Worm (Caenorhabditis elegans) whole organism, L4 larva: Measurements from ENCODE around the gene cdc-48.1.

Experiments
- F26F4.8 ChIP-seq: fragments of 200-800 bp; sonication (Bioruptor generic); conservative IDR thresholded peaks from 2 replicates; pipeline ENCODE4 v1.3.6; 2022; ENCODE audit warnings: missing genetic modification characterization, missing compliant biosample characterization
- F44E2.7 ChIP-seq: fragments of 200-800 bp; sonication (Bioruptor generic); IDR thresholded peaks from 2 replicates; pipeline ENCODE4 v2.1.2; 2022; ENCODE audit warnings: missing genetic modification characterization, missing compliant biosample characterization
- F49E8.2 ChIP-seq: sonication (generic microtip); optimal IDR thresholded peaks from 2 replicates; lab custom pipeline; 2016; ENCODE audit warnings: missing compliant biosample characterization, mild to moderate bottlenecking, missing genetic modification characterization, borderline replicate concordance
- R02D3.7 ChIP-seq: fragments of 150-350 bp; sonication (generic microtip); optimal IDR thresholded peaks from 3 replicates; lab custom pipeline; 2014; ENCODE audit warnings: missing biosample characterization, missing genetic modification characterization
- T26A8.4 ChIP-seq: fragments of 200-800 bp; sonication (Bioruptor generic); IDR thresholded peaks from 2 replicates; pipeline ENCODE4 v1.3.6; 2022; ENCODE audit warnings: missing genetic modification characterization, missing compliant biosample characterization
- Y48G9A.11 ChIP-seq: fragments of 200-800 bp; sonication (Bioruptor generic); IDR thresholded peaks from 2 replicates; pipeline ENCODE4 v1.3.6; 2022; ENCODE audit warnings: missing genetic modification reagents, missing genetic modification characterization, missing compliant biosample characterization
- aha-1 ChIP-seq: fragments of 150-350 bp; peaks from one replicate; lab custom pipeline; 2014; ENCODE audit warnings: missing biosample characterization, missing genetic modification characterization
- ama-1 ChIP-seq: fragments of 150-350 bp; optimal IDR thresholded peaks from 2 replicates; lab custom pipeline; 2014; ENCODE audit warnings: inconsistent platforms, mixed read lengths
- arid-1 ChIP-seq: fragments of 200-800 bp; sonication (Bioruptor generic); conservative IDR thresholded peaks from 2 replicates; pipeline ENCODE4 v1.3.6; 2022; ENCODE audit warnings: missing genetic modification reagents, missing genetic modification characterization, missing compliant biosample characterization
- ceh-20 ChIP-seq: fragments of 200-800 bp; sonication (Bioruptor generic); IDR thresholded peaks from 2 replicates; pipeline ENCODE4 v1.3.6; 2022; ENCODE audit warnings: missing genetic modification reagents, missing genetic modification characterization, missing compliant biosample characterization
- ceh-44 ChIP-seq: fragments of 200-800 bp; sonication (Bioruptor generic); IDR thresholded peaks from 2 replicates; pipeline ENCODE4 v1.3.6; 2022; ENCODE audit warnings: missing genetic modification reagents, missing genetic modification characterization, missing compliant biosample characterization
- ceh-62 ChIP-seq: sonication (generic microtip); optimal IDR thresholded peaks from 2 replicates; lab custom pipeline; 2017; ENCODE audit warnings: missing biosample characterization, missing genetic modification characterization
- ceh-82 ChIP-seq: sonication (generic microtip); optimal IDR thresholded peaks from 2 replicates; lab custom pipeline; 2017; ENCODE audit warnings: missing biosample characterization, missing genetic modification characterization
- daf-12 ChIP-seq: fragments of 150-350 bp; optimal IDR thresholded peaks from 2 replicates; lab custom pipeline; 2014; ENCODE audit warnings: missing biosample characterization, missing genetic modification reagents, missing genetic modification characterization
- daf-8 ChIP-seq: fragments of 200-800 bp; sonication (Bioruptor generic); IDR thresholded peaks from 2 replicates; pipeline ENCODE4 v1.3.6; 2022; ENCODE audit warnings: missing genetic modification characterization, missing compliant biosample characterization
- dmd-6 ChIP-seq: fragments of 200-800 bp; sonication (Bioruptor generic); IDR thresholded peaks from 2 replicates; pipeline ENCODE4 v1.3.6; 2022; ENCODE audit warnings: missing genetic modification reagents, missing genetic modification characterization, missing compliant biosample characterization
- dpl-1 ChIP-seq: fragments of 150-350 bp; optimal IDR thresholded peaks from 2 replicates; lab custom pipeline; 2014; ENCODE audit warnings: missing biosample characterization, missing genetic modification reagents, missing genetic modification characterization
- duxl-1 ChIP-seq: sonication (generic microtip); optimal IDR thresholded peaks from 2 replicates; lab custom pipeline; 2016; ENCODE audit warnings: mild to moderate bottlenecking, missing genetic modification characterization, moderate library complexity, missing compliant biosample characterization; ENCODE audit not compliant: poor library complexity
- hlh-30 ChIP-seq: sonication (generic microtip); optimal IDR thresholded peaks from 2 replicates; lab custom pipeline; 2017; ENCODE audit warnings: antibody characterized with exemption, mild to moderate bottlenecking, missing genetic modification characterization, missing compliant biosample characterization; ENCODE audit not compliant: insufficient read depth
- jun-1 ChIP-seq: fragments of 150-350 bp; optimal IDR thresholded peaks from 2 replicates; lab custom pipeline; 2014; ENCODE audit warnings: missing biosample characterization, missing genetic modification reagents, missing genetic modification characterization
- lim-7 ChIP-seq: fragments of 200-800 bp; sonication (Bioruptor generic); IDR thresholded peaks from 2 replicates; pipeline ENCODE4 v1.3.6; 2022; ENCODE audit warnings: missing genetic modification characterization, missing compliant biosample characterization
- lin-1 ChIP-seq: fragments of 200-800 bp; sonication (Bioruptor generic); IDR thresholded peaks from 2 replicates; pipeline ENCODE4 v1.3.6; 2022; ENCODE audit warnings: missing genetic modification reagents, missing genetic modification characterization, missing compliant biosample characterization
- lin-29 ChIP-seq: fragments of 200-800 bp; sonication (Bioruptor generic); IDR thresholded peaks from 2 replicates; pipeline ENCODE4 v1.3.6; 2022; ENCODE audit warnings: missing genetic modification reagents, missing genetic modification characterization, missing compliant biosample characterization
- lir-3 ChIP-seq: sonication (generic microtip); optimal IDR thresholded peaks from 2 replicates; lab custom pipeline; 2016; ENCODE audit warnings: mild to moderate bottlenecking, missing genetic modification characterization, missing compliant biosample characterization
- madf-5 ChIP-seq, 2 experiments: fragments of 200-800 bp; sonication (Bioruptor generic); IDR thresholded peaks; 2 replicates each; pipeline ENCODE4 v1.3.6; 2022; ENCODE audit warnings: missing compliant biosample characterization in 2 of 2, missing genetic modification characterization in 2 of 2
- madf-9 ChIP-seq: fragments of 200-800 bp; sonication (Bioruptor generic); conservative IDR thresholded peaks from 2 replicates; pipeline ENCODE4 v1.3.6; 2022; ENCODE audit warnings: missing genetic modification reagents, missing genetic modification characterization, missing compliant biosample characterization
- mdl-1 ChIP-seq, 2 experiments: fragments of 150-350 bp in 1 of 2; sonication (generic microtip) in 1 of 2; optimal IDR thresholded peaks; 2 replicates each; lab custom pipeline; 2014 to 2017; ENCODE audit warnings: missing biosample characterization in 2 of 2, missing genetic modification characterization in 2 of 2
- mep-1 ChIP-seq: fragments of 150-350 bp; sonication (generic microtip); optimal IDR thresholded peaks from 3 replicates; lab custom pipeline; 2014; ENCODE audit warnings: missing biosample characterization, missing genetic modification characterization
- mes-2 ChIP-seq: sonication (generic microtip); optimal IDR thresholded peaks from 2 replicates; lab custom pipeline; 2016; ENCODE audit warnings: missing genotype, mild to moderate bottlenecking, missing genetic modification characterization, missing compliant biosample characterization; ENCODE audit not compliant: poor library complexity, severe bottlenecking
- mxl-3 ChIP-seq: fragments of 200-800 bp; sonication (Bioruptor generic); optimal IDR thresholded peaks from 2 replicates; lab custom pipeline; 2018; ENCODE audit warnings: mild to moderate bottlenecking, missing genetic modification characterization, missing compliant biosample characterization
- nhr-11 ChIP-seq: fragments of 150-350 bp; optimal IDR thresholded peaks from 2 replicates; lab custom pipeline; 2014; ENCODE audit warnings: missing biosample characterization, missing genetic modification characterization
- nhr-42 ChIP-seq: fragments of 200-800 bp; sonication (Bioruptor generic); IDR thresholded peaks from 2 replicates; pipeline ENCODE4 v1.3.6; 2022; ENCODE audit warnings: missing genetic modification characterization, missing compliant biosample characterization
- pha-4 ChIP-seq, 2 experiments: fragments of 150-350 bp in 1 of 2; fragments of 200-800 bp in 1 of 2; sonication (Bioruptor generic) in 1 of 2; IDR thresholded peaks in 1 of 2; optimal IDR thresholded peaks in 1 of 2; 2 replicates each; pipeline versions ENCODE4 v1.3.6 to Lab custom; 2014 to 2022; ENCODE audit warnings: missing genetic modification characterization in 2 of 2, missing genetic modification reagents in 2 of 2, missing biosample characterization in 1 of 2, missing compliant biosample characterization in 1 of 2
- pqm-1 ChIP-seq: sonication (generic microtip); optimal IDR thresholded peaks from 2 replicates; lab custom pipeline; 2017; ENCODE audit warnings: missing biosample characterization, missing genetic modification characterization
- rbr-2 ChIP-seq: sonication (generic microtip); optimal IDR thresholded peaks from 2 replicates; lab custom pipeline; 2016; ENCODE audit warnings: missing genotype, missing genetic modification characterization, missing compliant biosample characterization
- saeg-2 ChIP-seq: fragments of 200-800 bp; sonication (Bioruptor generic); IDR thresholded peaks from 2 replicates; pipeline ENCODE4 v1.3.6; 2022; ENCODE audit warnings: missing genetic modification reagents, missing genetic modification characterization, missing compliant biosample characterization
- skn-1 ChIP-seq: fragments of 150-350 bp; optimal IDR thresholded peaks from 2 replicates; lab custom pipeline; 2014; ENCODE audit warnings: missing biosample characterization, missing genetic modification characterization
- spr-1 ChIP-seq: sonication (generic microtip); optimal IDR thresholded peaks from 2 replicates; lab custom pipeline; 2016; ENCODE audit warnings: mild to moderate bottlenecking, missing genetic modification characterization, missing compliant biosample characterization
- spr-3 ChIP-seq: fragments of 200-800 bp; sonication (Bioruptor generic); optimal IDR thresholded peaks from 2 replicates; lab custom pipeline; 2018; ENCODE audit warnings: mild to moderate bottlenecking, missing genetic modification characterization, missing compliant biosample characterization
- tag-97 ChIP-seq: fragments of 200-800 bp; sonication (Bioruptor generic); IDR thresholded peaks from 2 replicates; pipeline ENCODE4 v1.3.6; 2022; ENCODE audit warnings: missing genetic modification characterization, missing compliant biosample characterization
- unc-62 ChIP-seq, 3 experiments: fragments of 150-350 bp in 1 of 3; sonication (generic microtip); optimal IDR thresholded peaks in 2 of 3; peaks in 1 of 3; 1 replicate in 1 of 3; 2 replicates in 2 of 3; lab custom pipeline; 2014 to 2017; ENCODE audit warnings: missing biosample characterization in 3 of 3, missing genetic modification characterization in 3 of 3, missing genetic modification reagents in 3 of 3, missing genotype in 1 of 3

The cdc-48.1 gene

DNA sequence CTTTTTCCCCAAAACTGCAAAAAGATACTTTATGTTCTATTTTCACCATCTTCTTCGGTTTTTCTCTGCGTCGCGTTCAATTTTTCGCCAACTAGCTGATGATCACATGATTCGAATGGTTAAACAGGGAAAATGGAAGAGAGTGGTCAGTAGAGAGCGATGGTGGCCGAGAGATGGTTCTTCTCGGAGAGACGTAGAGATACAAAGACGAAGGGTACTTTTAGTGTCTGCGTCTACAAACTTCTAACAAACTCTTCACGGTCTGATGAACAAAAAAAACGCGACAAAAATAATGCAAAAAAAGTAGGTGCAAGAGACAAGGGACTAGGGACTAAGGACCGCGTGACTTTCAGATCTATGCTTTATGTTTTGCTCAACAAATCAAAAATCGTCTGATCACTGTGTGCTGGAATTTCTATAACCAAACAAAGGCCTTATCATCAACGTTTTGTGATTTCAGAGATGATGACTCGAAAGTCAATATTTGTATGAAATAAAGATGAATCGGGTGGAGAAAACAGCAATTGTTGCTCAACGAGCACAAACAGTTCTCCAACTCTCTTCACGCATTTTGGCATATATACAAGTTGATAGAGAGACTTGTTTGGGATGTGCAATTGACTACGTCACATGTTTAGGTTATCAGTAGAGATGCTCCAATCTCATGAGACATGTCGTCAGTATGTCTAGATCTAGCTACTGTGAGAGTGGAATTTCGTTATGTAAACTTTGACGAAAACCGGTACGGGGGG, 11.0 kb downstream of the cdc-48.1 start (continued):
- no peak for TF ChIP-seq F26F4.8 (GFP tag; lab: Robert Waterston, UW)
- TF ChIP-seq daf-12 (tag; lab: Kevin White, UChicago): no peak
- TF ChIP-seq ceh-82 (tag; lab: Kevin White, UChicago): no peak
- TF ChIP-seq mxl-3: peak; percentile 60
- peak in 1 of 2 experiments; percentile 100 for TF ChIP-seq unc-62 (GFP tag; optimal IDR thresholded peaks at IDR 0.05 in 1 of 2; lab: Kevin White, UChicago)
- TF ChIP-seq unc-62 (tag; optimal IDR thresholded peaks at IDR 0.05; lab: Kevin White, UChicago): no peak
- peak; percentile 89 for TF ChIP-seq jun-1 (tag; lab: Kevin White, UChicago)
- TF ChIP-seq F44E2.7: no peak
- peak; percentile 70 for TF ChIP-seq duxl-1
- no peak for TF ChIP-seq Y48G9A.11 (GFP tag; lab: Robert Waterston, UW)
- no peak for TF ChIP-seq lir-3 (tag; lab: Kevin White, UChicago)
- TF ChIP-seq nhr-42 (GFP tag; lab: Robert Waterston, UW): peak; percentile 60; the same call in 1 of the 2 replicates
- TF ChIP-seq arid-1 (GFP tag; lab: Robert Waterston, UW): peak; percentile 28; the same call in 1 of the 2 replicates
- TF ChIP-seq daf-8 (GFP tag; lab: Robert Waterston, UW): no peak
- TF ChIP-seq T26A8.4: peak; percentile 67
- TF ChIP-seq ceh-20: peak; percentile 70
- TF ChIP-seq tag-97: no peak
- 0 out of 2 replicates have a peak, but pooled peaks have one; percentile 18 for TF ChIP-seq lim-7 (GFP tag; lab: Robert Waterston, UW)
- TF ChIP-seq R02D3.7: no peak
- TF ChIP-seq saeg-2: peak; percentile 89
- TF ChIP-seq ceh-44: no peak
- TF ChIP-seq mes-2 (tag; lab: Kevin White, UChicago): peak; percentile 83
- TF ChIP-seq F49E8.2 (tag; lab: Kevin White, UChicago): no peak
- peak; percentile 77; the same call in 1 of the 2 replicates for TF ChIP-seq lin-1 (GFP tag; lab: Robert Waterston, UW)
- TF ChIP-seq pha-4 (GFP tag; IDR thresholded peaks at IDR 0.05; lab: Robert Waterston, UW): peak; percentile 41; the same call in 1 of the 2 replicates
- no peak for TF ChIP-seq pha-4 (tag; optimal IDR thresholded peaks at IDR 0.05; lab: Kevin White, UChicago)
- peak; percentile 87 for TF ChIP-seq dmd-6 (GFP tag; lab: Robert Waterston, UW)

- TF ChIP-seq spr-1 (tag; lab: Kevin White, UChicago) (no peak), hlh-30 (tag; lab: Kevin White, UChicago) (peak; percentile 14), nhr-11 (tag; lab: Kevin White, UChicago) (peak; percentile 25), saeg-2 (no peak), skn-1 (no peak), pqm-1 (no peak), madf-9 (GFP tag; lab: Robert Waterston, UW) (0 out of 2 replicates have a peak, but pooled peaks have one; percentile 16), ceh-62 (tag; lab: Kevin White, UChicago) (no peak), spr-3 (no peak), lin-29 (no peak; the same call in 1 of the 2 replicates), mep-1 (tag; lab: Kevin White, UChicago) (peak; percentile 31), lim-7 (GFP tag; lab: Robert Waterston, UW) (no peak), ama-1 (lab: Kevin White, UChicago) (peak; percentile 79), dpl-1 (GFP tag; lab: Kevin White, UChicago) (no peak), unc-62 (GFP tag; optimal IDR thresholded peaks at IDR 0.05 in 1 of 2; lab: Kevin White, UChicago) (peak in 1 of 2 experiments; percentile 91), unc-62 (tag; optimal IDR thresholded peaks at IDR 0.05; lab: Kevin White, UChicago) (no peak), madf-5 (GFP tag; IDR thresholded peaks at IDR 0.05; lab: Robert Waterston, UW) (0 out of 4 replicates have a peak, but pooled peaks of 1 of the 2 experiments have one; percentile 7), dmd-6 (GFP tag; lab: Robert Waterston, UW) (no peak), rbr-2 (tag; lab: Kevin White, UChicago) (peak; percentile 14), mdl-1 (tag; optimal IDR thresholded peaks at IDR 0.05; lab: Kevin White, UChicago) (peak in 1 of 2 experiments; percentile 15), aha-1 (peak; percentile 92)
Measured at ce11 chrII:10550872-10551647, 12.1 kb downstream of the cdc-48.1 start.
